Fruit fly (Drosophila melanogaster): ENCODE measurements around the gene CG1116.

Gene CG1116

DNA sequence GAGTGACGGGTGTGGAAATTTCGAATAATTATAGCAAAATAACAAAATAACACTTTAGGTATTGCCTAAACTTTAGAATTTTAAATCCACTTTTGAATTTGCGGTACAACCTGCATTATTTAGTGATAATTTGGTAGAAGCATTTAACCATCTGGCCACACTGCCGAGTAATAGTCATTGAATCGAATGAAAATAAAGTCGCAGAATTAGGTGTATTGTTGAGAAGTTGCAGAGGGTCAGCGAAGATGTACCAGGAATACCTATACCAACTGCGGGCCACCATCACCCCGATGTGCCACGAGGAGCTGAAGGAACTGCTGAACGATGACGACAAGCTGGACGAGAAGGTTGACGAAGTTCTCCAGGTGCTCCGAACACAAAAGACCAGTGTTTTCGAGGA is 6.6 kb downstream of the CG1116 start, which contains the start of gene Vps37B (continued):
- TF ChIP-seq knrl (GFP tag; IDR thresholded peaks at IDR 0.05; ENCODE audit: partially characterized antibody) (no peak), HmgD (GFP tag; optimal IDR thresholded peaks at IDR 0.05) (no peak), Aef1 (GFP tag; IDR thresholded peaks at IDR 0.05) (no peak), C15 (GFP tag; IDR thresholded peaks at IDR 0.05) (no peak), CG17612 (GFP tag; IDR thresholded peaks at IDR 0.05) (no peak), CG14667 (GFP tag; IDR thresholded peaks at IDR 0.05) (no peak), CG14014 (GFP tag; IDR thresholded peaks at IDR 0.05) (no peak), nom (GFP tag; optimal IDR thresholded peaks at IDR 0.05) (peak; percentile 1), lbe (GFP tag; optimal IDR thresholded peaks at IDR 0.05) (no peak), CG12071 (GFP tag; optimal IDR thresholded peaks at IDR 0.05) (no peak), CG17328 (GFP tag; IDR thresholded peaks at IDR 0.05) (no peak), Oli (tag; optimal IDR thresholded peaks at IDR 0.05) (no peak), Side (GFP tag; optimal IDR thresholded peaks at IDR 0.05) (no peak), GATAe (GFP tag; conservative IDR thresholded peaks at IDR 0.05) (no peak), CG1602 (GFP tag; optimal IDR thresholded peaks at IDR 0.05) (no peak), CG10979 (tag; optimal IDR thresholded peaks at IDR 0.05) (no peak), BEAF-32 (GFP tag; optimal IDR thresholded peaks at IDR 0.05) (peak; percentile 14), ERR (GFP tag; optimal IDR thresholded peaks at IDR 0.05) (no peak)

DNA sequence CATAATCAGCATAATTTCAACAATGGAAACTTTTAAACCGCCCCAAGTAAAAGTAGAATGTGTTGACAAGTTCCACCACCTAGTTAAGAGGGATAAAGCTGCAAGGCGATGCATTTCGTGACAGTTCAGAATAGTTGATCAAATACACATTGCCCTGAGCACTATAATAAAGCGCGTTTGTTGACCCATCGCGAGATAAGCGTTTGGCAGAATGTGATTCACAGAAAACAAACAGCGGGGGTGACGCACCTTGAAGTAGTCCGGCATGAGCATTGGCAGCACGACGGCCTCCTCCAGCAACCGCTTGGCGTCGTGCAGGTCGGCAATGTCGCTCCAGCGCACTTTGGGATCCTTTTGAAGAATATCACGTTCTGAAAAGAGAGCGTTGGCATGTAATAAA is 10.0 kb downstream of the CG1116 start:
- TF ChIP-seq Atf6 (GFP tag; IDR thresholded peaks at IDR 0.05), result no peak
- TF ChIP-seq lov (optimal IDR thresholded peaks at IDR 0.05), result no peak
- no peak for TF ChIP-seq lov (GFP tag; IDR thresholded peaks at IDR 0.05)
- no peak for TF ChIP-seq Hmx (GFP tag; optimal IDR thresholded peaks at IDR 0.05)
- peak; percentile 12 for TF ChIP-seq sug (tag; optimal IDR thresholded peaks at IDR 0.05)
- TF ChIP-seq Chrac-16 (GFP tag; optimal IDR thresholded peaks at IDR 0.05), result no peak
- TF ChIP-seq lab (GFP tag; optimal IDR thresholded peaks at IDR 0.05), result peak; percentile 23
- TF ChIP-seq Xrp1 (GFP tag; IDR thresholded peaks at IDR 0.05), result peak; percentile 21; the same call in 1 of the 2 replicates
- peak; percentile 4 for TF ChIP-seq fd64A (GFP tag; optimal IDR thresholded peaks at IDR 0.05)
- TF ChIP-seq HLHmδ (GFP tag; optimal IDR thresholded peaks at IDR 0.05), result peak; percentile 11
- TF ChIP-seq CG2712 (tag; optimal IDR thresholded peaks at IDR 0.05), result peak; percentile 47
- TF ChIP-seq CG8944 (GFP tag; optimal IDR thresholded peaks at IDR 0.05), result no peak
- TF ChIP-seq Drgx (GFP tag; IDR thresholded peaks at IDR 0.05), result 0 out of 2 replicates have a peak, but pooled peaks have one; percentile 8

DNA sequence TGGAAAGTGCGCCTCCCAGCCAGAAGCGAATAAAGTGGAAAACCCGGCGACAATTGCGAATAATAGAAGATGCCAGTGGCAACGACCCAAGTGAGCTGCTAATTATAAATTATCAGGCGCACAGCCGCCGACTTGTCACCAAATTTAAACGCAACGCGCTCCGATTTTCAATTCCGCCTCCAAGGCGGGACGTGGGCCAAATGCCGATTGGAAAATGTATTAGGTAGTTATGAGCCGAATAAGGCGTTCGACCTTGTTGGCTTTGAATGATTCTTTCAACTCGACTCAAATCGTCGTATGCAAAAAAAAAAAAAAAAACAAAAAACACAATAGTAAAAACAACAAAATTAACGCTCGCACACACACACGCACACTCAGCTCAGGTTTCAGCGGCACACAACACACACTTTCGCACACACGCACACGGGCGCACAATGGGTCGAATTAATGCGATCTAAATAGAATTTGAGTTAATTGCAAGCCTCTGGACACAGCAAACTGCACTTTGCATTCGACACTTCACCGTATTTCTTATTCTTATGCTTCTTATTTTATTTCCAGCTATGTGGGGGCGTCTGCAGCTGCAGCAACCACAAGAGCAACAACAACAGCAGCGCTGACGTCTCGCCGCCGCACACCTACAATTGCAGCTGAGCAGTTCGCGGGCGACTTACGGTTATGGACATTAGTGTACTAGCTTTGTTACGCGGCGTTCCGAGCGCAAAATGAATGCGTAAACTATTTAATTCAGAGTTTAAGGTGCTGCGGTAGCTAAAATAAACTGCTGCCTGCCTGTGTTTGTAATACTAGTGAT is 12.1 kb downstream of the CG1116 start:
- TF ChIP-seq CG13296 (GFP tag; optimal IDR thresholded peaks at IDR 0.05), result peak; percentile 19
- TF ChIP-seq CG1792 (GFP tag; optimal IDR thresholded peaks at IDR 0.05), result no peak
- no peak for TF ChIP-seq CG9215 (GFP tag; IDR thresholded peaks at IDR 0.05)
- TF ChIP-seq gsb (GFP tag; IDR thresholded peaks at IDR 0.05), result no peak
- no peak for TF ChIP-seq Hr39 (optimal IDR thresholded peaks at IDR 0.05)
- no peak for TF ChIP-seq CG17612 (GFP tag; IDR thresholded peaks at IDR 0.05)
- no peak for TF ChIP-seq mam (GFP tag; optimal IDR thresholded peaks at IDR 0.05)
- no peak for TF ChIP-seq vfl (GFP tag; optimal IDR thresholded peaks at IDR 0.05)
- TF ChIP-seq ash1 (GFP tag; optimal IDR thresholded peaks at IDR 0.05), result no peak
- TF ChIP-seq tgo (GFP tag; IDR thresholded peaks at IDR 0.05), result no peak
- no peak for TF ChIP-seq ATbp (GFP tag; optimal IDR thresholded peaks at IDR 0.05)
- no peak for TF ChIP-seq CG2129 (GFP tag; IDR thresholded peaks at IDR 0.05; ENCODE audit: partially characterized antibody)
- no peak for TF ChIP-seq CG9817 (tag; optimal IDR thresholded peaks at IDR 0.05)
- no peak for TF ChIP-seq dan (GFP tag; IDR thresholded peaks at IDR 0.05)
- no peak for TF ChIP-seq CG17829 (tag; optimal IDR thresholded peaks at IDR 0.05)
- TF ChIP-seq CG33213 (GFP tag; optimal IDR thresholded peaks at IDR 0.05), result no peak
- TF ChIP-seq grn (GFP tag; optimal IDR thresholded peaks at IDR 0.05), result no peak
- TF ChIP-seq CG11504 (tag; optimal IDR thresholded peaks at IDR 0.05), result no peak
- TF ChIP-seq CG2202 (tag; optimal IDR thresholded peaks at IDR 0.05), result no peak
- TF ChIP-seq Hmx (GFP tag; optimal IDR thresholded peaks at IDR 0.05), result no peak
- no peak for TF ChIP-seq HmgD (GFP tag; optimal IDR thresholded peaks at IDR 0.05)
